Worm (Caenorhabditis elegans) whole organism, L2 larva: ENCODE data around the gene cox-6A.
A peak's percentile ranks its signal among the peaks of the same experiment; 100 is the strongest.

Source experiments
- C34F6.9 ChIP-seq: fragments of 150-350 bp; optimal IDR thresholded peaks from 2 replicates; lab custom pipeline; 2014; ENCODE audit warnings: missing biosample characterization, missing genetic modification characterization
- F13H6.1 ChIP-seq: sonication (generic microtip); optimal IDR thresholded peaks from 2 replicates; lab custom pipeline; 2016; ENCODE audit warnings: missing genetic modification characterization, missing compliant biosample characterization
- R02D3.7 ChIP-seq: fragments of 150-350 bp; optimal IDR thresholded peaks from 2 replicates; lab custom pipeline; 2014; ENCODE audit warnings: missing biosample characterization, missing genetic modification characterization
- Y55F3AM.14 ChIP-seq: fragments of 200-800 bp; sonication (Bioruptor generic); optimal IDR thresholded peaks from 2 replicates; lab custom pipeline; 2018; ENCODE audit warnings: mild to moderate bottlenecking, missing genetic modification characterization, missing compliant biosample characterization
- alr-1 ChIP-seq: fragments of 150-350 bp; optimal IDR thresholded peaks from 2 replicates; lab custom pipeline; 2014; ENCODE audit warnings: missing biosample characterization, missing genetic modification characterization
- aly-2 ChIP-seq: fragments of 150-350 bp; optimal IDR thresholded peaks from 2 replicates; lab custom pipeline; 2014; ENCODE audit warnings: missing biosample characterization, missing genetic modification characterization
- ama-1 ChIP-seq: fragments of 150-350 bp; optimal IDR thresholded peaks from 2 replicates; lab custom pipeline; 2018; ENCODE audit warnings: inconsistent platforms
- blmp-1 ChIP-seq: sonication (generic microtip); optimal IDR thresholded peaks from 2 replicates; lab custom pipeline; 2017; ENCODE audit warnings: missing genetic modification characterization, mild to moderate bottlenecking, missing compliant biosample characterization, antibody characterized with exemption, moderate library complexity; ENCODE audit not compliant: insufficient read depth
- ceh-16 ChIP-seq: fragments of 150-350 bp; optimal IDR thresholded peaks from 2 replicates; lab custom pipeline; 2014; ENCODE audit warnings: missing biosample characterization, missing genetic modification characterization
- ceh-82 ChIP-seq: fragments of 150-350 bp; optimal IDR thresholded peaks from 2 replicates; lab custom pipeline; 2014; ENCODE audit warnings: missing biosample characterization, missing genetic modification characterization
- crh-2 ChIP-seq: sonication (generic microtip); optimal IDR thresholded peaks from 2 replicates; lab custom pipeline; 2017; ENCODE audit warnings: missing biosample characterization, missing genetic modification characterization
- dmd-4 ChIP-seq: sonication (generic microtip); optimal IDR thresholded peaks from 2 replicates; lab custom pipeline; 2017; ENCODE audit warnings: missing biosample characterization, missing genetic modification characterization
- egl-27 ChIP-seq: sonication (generic microtip); optimal IDR thresholded peaks from 3 replicates; lab custom pipeline; 2017; ENCODE audit warnings: missing biosample characterization, missing genetic modification reagents, missing genetic modification characterization
- elt-3 ChIP-seq: sonication (generic microtip); optimal IDR thresholded peaks from 2 replicates; lab custom pipeline; 2017; ENCODE audit warnings: missing biosample characterization, missing genetic modification characterization
- fos-1 ChIP-seq: fragments of 150-350 bp; optimal IDR thresholded peaks from 2 replicates; lab custom pipeline; 2014; ENCODE audit warnings: missing biosample characterization, missing genetic modification characterization
- gmeb-1 ChIP-seq: fragments of 150-350 bp; optimal IDR thresholded peaks from 2 replicates; lab custom pipeline; 2014; ENCODE audit warnings: missing biosample characterization, missing genetic modification characterization
- lin-11 ChIP-seq: fragments of 150-350 bp; sonication (generic microtip); optimal IDR thresholded peaks from 2 replicates; lab custom pipeline; 2014; ENCODE audit warnings: missing biosample characterization, missing genetic modification characterization, inconsistent platforms, mixed read lengths
- lin-13 ChIP-seq: fragments of 150-350 bp; optimal IDR thresholded peaks from 2 replicates; lab custom pipeline; 2014; ENCODE audit warnings: missing biosample characterization, missing genetic modification reagents, missing genetic modification characterization
- lin-39 ChIP-seq: fragments of 150-350 bp; optimal IDR thresholded peaks from 2 replicates; lab custom pipeline; 2014; ENCODE audit warnings: missing biosample characterization, missing genetic modification reagents, missing genetic modification characterization
- lsy-2 ChIP-seq, 2 experiments: fragments of 150-350 bp in 1 of 2; sonication (generic microtip) in 1 of 2; optimal IDR thresholded peaks; 2 replicates each; lab custom pipeline; 2014 to 2017; ENCODE audit warnings: missing biosample characterization in 2 of 2, missing genetic modification characterization in 2 of 2
- mab-5 ChIP-seq: fragments of 150-350 bp; optimal IDR thresholded peaks from 2 replicates; lab custom pipeline; 2014; ENCODE audit warnings: missing biosample characterization, missing genetic modification characterization
- mbf-1 ChIP-seq: sonication (generic microtip); optimal IDR thresholded peaks from 2 replicates; lab custom pipeline; 2017; ENCODE audit warnings: missing biosample characterization, missing genetic modification characterization
- nhr-10 ChIP-seq: sonication (generic microtip); optimal IDR thresholded peaks from 2 replicates; lab custom pipeline; 2017; ENCODE audit warnings: missing biosample characterization, missing genetic modification characterization
- nhr-12 ChIP-seq: fragments of 150-350 bp; optimal IDR thresholded peaks from 2 replicates; lab custom pipeline; 2014; ENCODE audit warnings: missing biosample characterization, missing genetic modification characterization
- nhr-129 ChIP-seq: fragments of 150-350 bp; optimal IDR thresholded peaks from 2 replicates; lab custom pipeline; 2014; ENCODE audit warnings: missing biosample characterization, missing genetic modification characterization
- nhr-21 ChIP-seq: fragments of 150-350 bp; optimal IDR thresholded peaks from 2 replicates; lab custom pipeline; 2014; ENCODE audit warnings: missing biosample characterization, missing genetic modification characterization
- nhr-23 ChIP-seq: fragments of 150-350 bp; optimal IDR thresholded peaks from 2 replicates; lab custom pipeline; 2014; ENCODE audit warnings: missing biosample characterization, missing genetic modification reagents, missing genetic modification characterization
- nhr-237 ChIP-seq: fragments of 150-350 bp; optimal IDR thresholded peaks from 2 replicates; lab custom pipeline; 2014; ENCODE audit warnings: missing biosample characterization, missing genetic modification characterization
- nhr-25 ChIP-seq: fragments of 150-350 bp; sonication (generic microtip); optimal IDR thresholded peaks from 3 replicates; lab custom pipeline; 2014; ENCODE audit warnings: missing biosample characterization, missing genetic modification characterization
- nhr-6 ChIP-seq: fragments of 150-350 bp; optimal IDR thresholded peaks from 2 replicates; lab custom pipeline; 2014; ENCODE audit warnings: missing biosample characterization, missing genetic modification characterization
- nhr-77 ChIP-seq: fragments of 150-350 bp; optimal IDR thresholded peaks from 2 replicates; lab custom pipeline; 2014; ENCODE audit warnings: missing biosample characterization, missing genetic modification characterization
- peb-1 ChIP-seq: fragments of 150-350 bp; optimal IDR thresholded peaks from 2 replicates; lab custom pipeline; 2014; ENCODE audit warnings: missing biosample characterization, missing genetic modification characterization
- sem-4 ChIP-seq: fragments of 150-350 bp; optimal IDR thresholded peaks from 2 replicates; lab custom pipeline; 2014; ENCODE audit warnings: missing biosample characterization, missing genetic modification reagents, missing genetic modification characterization
- skn-1 ChIP-seq: sonication (generic microtip); optimal IDR thresholded peaks from 2 replicates; lab custom pipeline; 2017; ENCODE audit warnings: missing biosample characterization, missing genetic modification characterization
- sma-3 ChIP-seq: sonication (generic microtip); optimal IDR thresholded peaks from 2 replicates; lab custom pipeline; 2016; ENCODE audit warnings: missing genetic modification reagents, missing genetic modification characterization, missing compliant biosample characterization
- sma-9 ChIP-seq, 2 experiments: fragments of 150-350 bp in 1 of 2; sonication (generic microtip) in 1 of 2; optimal IDR thresholded peaks; 2 replicates each; lab custom pipeline; 2014 to 2016; ENCODE audit warnings: missing genetic modification characterization in 2 of 2, mild to moderate bottlenecking in 1 of 2, missing biosample characterization in 1 of 2, missing compliant biosample characterization in 1 of 2, missing genetic modification reagents in 1 of 2, moderate library complexity in 1 of 2
- snpc-4 ChIP-seq: fragments of 150-350 bp; optimal IDR thresholded peaks from 2 replicates; lab custom pipeline; 2014; ENCODE audit warnings: missing biosample characterization, missing genetic modification characterization
- unc-55 ChIP-seq: fragments of 150-350 bp; sonication (generic microtip); optimal IDR thresholded peaks from 3 replicates; lab custom pipeline; 2014; ENCODE audit warnings: missing biosample characterization, missing genetic modification reagents, missing genetic modification characterization
- unc-62 ChIP-seq: fragments of 150-350 bp; optimal IDR thresholded peaks from 2 replicates; lab custom pipeline; 2014; ENCODE audit warnings: missing biosample characterization, missing genetic modification reagents, missing genetic modification characterization
- zag-1 ChIP-seq: fragments of 150-350 bp; optimal IDR thresholded peaks from 2 replicates; lab custom pipeline; 2014; ENCODE audit warnings: missing biosample characterization, missing genetic modification characterization
- ztf-1 ChIP-seq: fragments of 200-800 bp; sonication (Bioruptor generic); conservative IDR thresholded peaks from 2 replicates; pipeline ENCODE4 v1.3.6; 2022; ENCODE audit warnings: missing genetic modification characterization, missing compliant biosample characterization
- ztf-11 ChIP-seq: sonication (generic microtip); optimal IDR thresholded peaks from 2 replicates; lab custom pipeline; 2017; ENCODE audit warnings: missing biosample characterization, missing genetic modification characterization
- ztf-4 ChIP-seq: fragments of 150-350 bp; optimal IDR thresholded peaks from 2 replicates; lab custom pipeline; 2014; ENCODE audit warnings: missing biosample characterization, missing genetic modification characterization

Gene cox-6A

ce11 chrIII:5085529-5085928 is 4.0 kb downstream of the cox-6A start, which contains the start of gene cah-1:
TSS of gene cah-1 (minus strand) at chrIII:5085629.
- TF ChIP-seq unc-55 (GFP tag; lab: Kevin White, UChicago) (peak; percentile 23), Y55F3AM.14 (GFP tag; lab: Kevin White, UChicago) (no peak)

ce11 chrIII:5089489-5089888 is 8.0 kb downstream of the cox-6A start:
- no peak for TF ChIP-seq lin-13
- TF ChIP-seq ceh-16 = no peak
- TF ChIP-seq elt-3 (tag; lab: Kevin White, UChicago) = no peak
- peak; percentile 77 for TF ChIP-seq sma-9 (GFP tag; optimal IDR thresholded peaks at IDR 0.05; lab: Kevin White, UChicago)
- no peak for TF ChIP-seq sma-9 (tag; optimal IDR thresholded peaks at IDR 0.05; lab: Kevin White, UChicago)
- TF ChIP-seq nhr-25 (tag; lab: Kevin White, UChicago) = peak; percentile 37
- no peak for TF ChIP-seq ztf-11
- no peak for TF ChIP-seq peb-1 (tag; lab: Kevin White, UChicago)
- TF ChIP-seq fos-1 (tag; lab: Kevin White, UChicago) = peak; percentile 2
- TF ChIP-seq nhr-21 (tag; lab: Kevin White, UChicago) = peak; percentile 68

ce11 chrIII:5092345-5092744 is 10.8 kb downstream of the cox-6A start:
- TF ChIP-seq nhr-21 (tag; lab: Kevin White, UChicago) = no peak
- no peak for TF ChIP-seq egl-27 (tag; lab: Kevin White, UChicago)
- TF ChIP-seq sem-4 (tag; lab: Kevin White, UChicago) = no peak
- no peak for TF ChIP-seq mab-5 (tag; lab: Kevin White, UChicago)
- TF ChIP-seq nhr-23 (tag; lab: Kevin White, UChicago) = no peak
- no peak for TF ChIP-seq snpc-4 (tag; lab: Kevin White, UChicago)
- no peak for TF ChIP-seq nhr-77 (tag; lab: Kevin White, UChicago)
- TF ChIP-seq skn-1 (tag; lab: Kevin White, UChicago) = no peak
- TF ChIP-seq ztf-4 (tag; lab: Kevin White, UChicago) = no peak
- TF ChIP-seq R02D3.7 (tag; lab: Kevin White, UChicago) = no peak
- TF ChIP-seq unc-62 (GFP tag; lab: Kevin White, UChicago) = no peak
- no peak for TF ChIP-seq mbf-1 (tag; lab: Kevin White, UChicago)
- no peak for TF ChIP-seq elt-3 (tag; lab: Kevin White, UChicago)

DNA sequence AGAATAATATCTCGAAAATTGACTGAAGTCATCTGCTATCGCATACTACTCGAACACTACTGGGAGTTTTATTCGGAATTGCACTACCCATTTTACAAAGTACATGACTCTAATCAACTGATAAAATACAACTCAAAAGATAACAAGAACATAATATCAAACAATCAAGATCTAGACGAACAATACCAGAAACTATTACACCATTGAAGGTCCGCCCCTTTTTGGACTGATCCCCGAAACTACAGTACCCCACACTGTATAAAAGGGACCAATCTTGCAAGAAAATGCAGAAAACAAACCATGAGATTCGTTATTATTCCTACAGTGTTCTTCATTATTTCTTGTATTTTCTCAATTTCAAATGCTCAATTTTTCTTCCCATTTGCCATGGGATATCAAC is 13.0 kb downstream of the cox-6A start, which contains the start of gene F54D8.10:
F54D8.10 (plus strand) TSS at position 301 of the 400 bp plus-strand sequence.
- TF ChIP-seq lin-13 = no peak
- no peak for TF ChIP-seq crh-2
- TF ChIP-seq ceh-16 = no peak

- no peak for TF ChIP-seq nhr-12
- TF ChIP-seq lin-13 = no peak
- no peak for TF ChIP-seq lin-39
- TF ChIP-seq alr-1 = no peak
- TF ChIP-seq peb-1 (tag; lab: Kevin White, UChicago) = no peak
- TF ChIP-seq fos-1 (tag; lab: Kevin White, UChicago) = peak; percentile 17
- TF ChIP-seq sma-3 (GFP tag; lab: Kevin White, UChicago) = no peak
- TF ChIP-seq mab-5 (tag; lab: Kevin White, UChicago) = no peak
- peak in 1 of 2 experiments; percentile 1 for TF ChIP-seq lsy-2 (tag; optimal IDR thresholded peaks at IDR 0.05; lab: Kevin White, UChicago)
- no peak for TF ChIP-seq ceh-16
- TF ChIP-seq nhr-6 (tag; lab: Kevin White, UChicago) = no peak
- TF ChIP-seq lin-11 (tag; lab: Kevin White, UChicago) = no peak
- TF ChIP-seq ztf-1 (GFP tag; lab: Robert Waterston, UW) = no peak
- TF ChIP-seq C34F6.9 = no peak
- no peak for TF ChIP-seq skn-1 (tag; lab: Kevin White, UChicago)
- no peak for TF ChIP-seq nhr-77 (tag; lab: Kevin White, UChicago)
- TF ChIP-seq snpc-4 (tag; lab: Kevin White, UChicago) = no peak
- no peak for TF ChIP-seq nhr-129
- TF ChIP-seq dmd-4 (tag; lab: Kevin White, UChicago) = no peak
- TF ChIP-seq ztf-4 (tag; lab: Kevin White, UChicago) = no peak
- peak; percentile 82 for TF ChIP-seq nhr-21 (tag; lab: Kevin White, UChicago)
- no peak for TF ChIP-seq egl-27 (tag; lab: Kevin White, UChicago)
- no peak for TF ChIP-seq nhr-237
- no peak for TF ChIP-seq F13H6.1 (tag; lab: Kevin White, UChicago)
- TF ChIP-seq gmeb-1 (tag; lab: Kevin White, UChicago) = no peak
- no peak for TF ChIP-seq zag-1
- no peak for TF ChIP-seq nhr-10 (tag; lab: Kevin White, UChicago)
- TF ChIP-seq R02D3.7 (tag; lab: Kevin White, UChicago) = no peak
- peak; percentile 46 for TF ChIP-seq blmp-1 (tag; lab: Kevin White, UChicago)
- TF ChIP-seq ceh-82 (tag; lab: Kevin White, UChicago) = no peak
- no peak for TF ChIP-seq ama-1 (lab: Kevin White, UChicago)
- no peak for TF ChIP-seq aly-2 (tag; lab: Kevin White, UChicago)
- TF ChIP-seq nhr-23 (tag; lab: Kevin White, UChicago) = no peak
- peak; percentile 94 for TF ChIP-seq sma-9 (GFP tag; optimal IDR thresholded peaks at IDR 0.05; lab: Kevin White, UChicago)
- no peak for TF ChIP-seq sma-9 (tag; optimal IDR thresholded peaks at IDR 0.05; lab: Kevin White, UChicago)
- TF ChIP-seq Y55F3AM.14 (GFP tag; lab: Kevin White, UChicago) = no peak
- no peak for TF ChIP-seq unc-62 (GFP tag; lab: Kevin White, UChicago)
These were observed 15.2 kb downstream of the cox-6A start for ce11 chrIII:5096741-5097140.
